Worm (Caenorhabditis elegans): ENCODE results near the gene lntl-1.

ce11 chrIV:5766804-5767203 is 40.1 kb downstream of the lntl-1 start:
- TF ChIP-seq ztf-4 (tag; optimal IDR thresholded peaks at IDR 0.05) (no peak), zag-1 (tag; optimal IDR thresholded peaks at IDR 0.05) (no peak), unc-62 (GFP tag; optimal IDR thresholded peaks at IDR 0.05) (no peak), lsy-2 (tag; optimal IDR thresholded peaks at IDR 0.05) (no peak), nhr-76 (tag; optimal IDR thresholded peaks at IDR 0.05) (no peak)

All from whole organism, L1 larva.